Worm (Caenorhabditis elegans): Measurements from ENCODE around the gene gfat-1.

gfat-1 gene

ce11 chrII:11634057-11634676 lies 38.9 kb upstream of the gfat-1 start:
- peak; percentile 54 for TF ChIP-seq elt-2 (tag; optimal IDR thresholded peaks at IDR 0.05)
- no peak for TF ChIP-seq sox-4 (tag; optimal IDR thresholded peaks at IDR 0.05)
- TF ChIP-seq rnt-1 (tag; optimal IDR thresholded peaks at IDR 0.05), result peak; percentile 86
- TF ChIP-seq pax-1 (tag; optimal IDR thresholded peaks at IDR 0.05), result no peak
- TF ChIP-seq ceh-30 (tag; optimal IDR thresholded peaks at IDR 0.05), result no peak
- no peak for TF ChIP-seq pha-4 (tag; optimal IDR thresholded peaks at IDR 0.05)
- TF ChIP-seq ceh-31 (tag; optimal IDR thresholded peaks at IDR 0.05), result peak; percentile 93
- no peak for TF ChIP-seq fax-1 (tag; optimal IDR thresholded peaks at IDR 0.05)
- TF ChIP-seq ets-4 (tag; optimal IDR thresholded peaks at IDR 0.05), result peak; percentile 3
- no peak for TF ChIP-seq ceh-9 (tag; optimal IDR thresholded peaks at IDR 0.05)
- no peak for TF ChIP-seq ceh-24 (tag; optimal IDR thresholded peaks at IDR 0.05)
- TF ChIP-seq sox-2 (GFP tag; IDR thresholded peaks at IDR 0.05), result peak; percentile 24; the same call in 1 of the 2 replicates
- peak; percentile 6 for TF ChIP-seq eyg-1 (tag; optimal IDR thresholded peaks at IDR 0.05)
- peak; percentile 42 for TF ChIP-seq ceh-6 (GFP tag; optimal IDR thresholded peaks at IDR 0.05)
- TF ChIP-seq nfya-1 (tag; optimal IDR thresholded peaks at IDR 0.05), result peak; percentile 91
- peak; percentile 93 for TF ChIP-seq ref-2 (tag; optimal IDR thresholded peaks at IDR 0.05)
- TF ChIP-seq lim-6 (tag; optimal IDR thresholded peaks at IDR 0.05), result no peak
- peak; percentile 90 for TF ChIP-seq tbx-2 (tag; optimal IDR thresholded peaks at IDR 0.05)
- TF ChIP-seq pha-2 (tag; optimal IDR thresholded peaks at IDR 0.05), result peak; percentile 28
- TF ChIP-seq ahr-1 (tag; optimal IDR thresholded peaks at IDR 0.05), result no peak
- TF ChIP-seq ceh-34 (tag; optimal IDR thresholded peaks at IDR 0.05), result peak; percentile 90
- peak; percentile 54 for TF ChIP-seq K09A11.1 (tag; optimal IDR thresholded peaks at IDR 0.05; ENCODE audit: insufficient read depth)
- TF ChIP-seq ceh-22 (tag; optimal IDR thresholded peaks at IDR 0.05), result peak; percentile 91
- TF ChIP-seq ama-1 (optimal IDR thresholded peaks at IDR 0.05), result no peak
- no peak for TF ChIP-seq hlh-13 (GFP tag; optimal IDR thresholded peaks at IDR 0.05)
- peak; percentile 69 for TF ChIP-seq syd-9 (tag; optimal IDR thresholded peaks at IDR 0.05)
- TF ChIP-seq gmeb-2 (tag; optimal IDR thresholded peaks at IDR 0.05), result no peak
- no peak for TF ChIP-seq zip-5 (tag; optimal IDR thresholded peaks at IDR 0.05)
- no peak for TF ChIP-seq mec-3 (tag; optimal IDR thresholded peaks at IDR 0.05; ENCODE audit: borderline replicate concordance)
- no peak for TF ChIP-seq unc-3 (GFP tag; conservative IDR thresholded peaks at IDR 0.05)
- no peak for TF ChIP-seq unc-3 (tag; optimal IDR thresholded peaks at IDR 0.05)
- TF ChIP-seq unc-86 (tag; optimal IDR thresholded peaks at IDR 0.05), result no peak
- peak; percentile 40 for TF ChIP-seq C08G9.2 (tag; optimal IDR thresholded peaks at IDR 0.05)
- TF ChIP-seq unc-55 (GFP tag; optimal IDR thresholded peaks at IDR 0.05), result peak; percentile 89
- peak; percentile 34 for TF ChIP-seq unc-42 (tag; optimal IDR thresholded peaks at IDR 0.05)
- TF ChIP-seq ceh-19 (GFP tag; optimal IDR thresholded peaks at IDR 0.05), result peak; percentile 64
- no peak for TF ChIP-seq npax-4 (tag; optimal IDR thresholded peaks at IDR 0.05)
- TF ChIP-seq T23F11.4 (GFP tag; optimal IDR thresholded peaks at IDR 0.05), result peak; percentile 36
- TF ChIP-seq pros-1 (tag; optimal IDR thresholded peaks at IDR 0.05), result peak; percentile 80
- no peak for TF ChIP-seq ceh-48 (tag; optimal IDR thresholded peaks at IDR 0.05)
- TF ChIP-seq nhr-232 (tag; optimal IDR thresholded peaks at IDR 0.05), result no peak
- no peak for TF ChIP-seq ceh-45 (GFP tag; IDR thresholded peaks at IDR 0.05)
- peak; percentile 2 for TF ChIP-seq fkh-6 (tag; optimal IDR thresholded peaks at IDR 0.05)
- no peak for TF ChIP-seq K02D7.2 (tag; optimal IDR thresholded peaks at IDR 0.05)
- TF ChIP-seq hlh-30 (tag; optimal IDR thresholded peaks at IDR 0.05; ENCODE audit: insufficient read depth), result peak; percentile 95
- TF ChIP-seq sdc-2 (tag; optimal IDR thresholded peaks at IDR 0.05), result peak; percentile 64
- TF ChIP-seq pat-9 (tag; optimal IDR thresholded peaks at IDR 0.05), result peak; percentile 19
- peak; percentile 66 for TF ChIP-seq dve-1 (tag; optimal IDR thresholded peaks at IDR 0.05)
- no peak for TF ChIP-seq odd-2 (tag; optimal IDR thresholded peaks at IDR 0.05)
- peak; percentile 89 for TF ChIP-seq ceh-18 (tag; optimal IDR thresholded peaks at IDR 0.05)
- no peak for TF ChIP-seq elt-4 (tag; optimal IDR thresholded peaks at IDR 0.05)
- TF ChIP-seq pag-3 (tag; optimal IDR thresholded peaks at IDR 0.05; ENCODE audit: borderline replicate concordance), result no peak
